Fruit fly (Drosophila melanogaster): ENCODE data around the gene CG31533.

CG31533 gene

dm6 chr3R:14122347-14122812, 34.9 kb downstream of the CG31533 start, which contains the start of the genes Abi and twf (continued):
- TF ChIP-seq CG7963 (GFP tag; IDR thresholded peaks at IDR 0.05; ENCODE audit: partially characterized antibody) (no peak), CG5245 (GFP tag; optimal IDR thresholded peaks at IDR 0.05) (peak; percentile 52), Poxn (GFP tag; IDR thresholded peaks at IDR 0.05) (no peak), gsb (GFP tag; IDR thresholded peaks at IDR 0.05) (no peak), CG30403 (GFP tag; optimal IDR thresholded peaks at IDR 0.05) (peak; percentile 90), CG12155 (GFP tag; optimal IDR thresholded peaks at IDR 0.05) (peak; percentile 80), Drgx (GFP tag; IDR thresholded peaks at IDR 0.05) (0 out of 2 replicates have a peak, but pooled peaks have one; percentile 19), Camta (GFP tag; optimal IDR thresholded peaks at IDR 0.05) (peak; percentile 64), jumu (GFP tag; optimal IDR thresholded peaks at IDR 0.05) (peak; percentile 51), CG16779 (GFP tag; IDR thresholded peaks at IDR 0.05) (0 out of 2 replicates have a peak, but pooled peaks have one; percentile 22), Ravus (GFP tag; IDR thresholded peaks at IDR 0.05) (no peak), CG10366 (GFP tag; IDR thresholded peaks at IDR 0.05) (peak; percentile 52), CG11247 (GFP tag; IDR thresholded peaks at IDR 0.05) (peak; percentile 61), CG10979 (tag; optimal IDR thresholded peaks at IDR 0.05) (peak; percentile 60), kah (GFP tag; optimal IDR thresholded peaks at IDR 0.05) (no peak), org-1 (GFP tag; optimal IDR thresholded peaks at IDR 0.05) (no peak), bigmax (GFP tag; optimal IDR thresholded peaks at IDR 0.05) (no peak), CG13424 (tag; optimal IDR thresholded peaks at IDR 0.05) (peak; percentile 67), Atf3 (GFP tag; optimal IDR thresholded peaks at IDR 0.05) (peak; percentile 43), CG13894 (tag; optimal IDR thresholded peaks at IDR 0.05) (peak; percentile 54), Ada2b (GFP tag; IDR thresholded peaks at IDR 0.05) (peak; percentile 35; the same call in 1 of the 2 replicates), CG6654 (GFP tag; optimal IDR thresholded peaks at IDR 0.05) (no peak), tgo (GFP tag; IDR thresholded peaks at IDR 0.05) (peak; percentile 67), CG9609 (GFP tag; optimal IDR thresholded peaks at IDR 0.05) (peak; percentile 45), sima (GFP tag; optimal IDR thresholded peaks at IDR 0.05) (no peak), CG6765 (GFP tag; optimal IDR thresholded peaks at IDR 0.05) (no peak), Chrac-16 (GFP tag; optimal IDR thresholded peaks at IDR 0.05) (peak; percentile 77), CG17361 (GFP tag; IDR thresholded peaks at IDR 0.05) (peak; percentile 76), dysf (GFP tag; IDR thresholded peaks at IDR 0.05) (peak; percentile 60; the same call in 2 of the 3 replicates), CG17328 (GFP tag; IDR thresholded peaks at IDR 0.05) (peak; percentile 66; the same call in 1 of the 2 replicates), CG11398 (GFP tag; optimal IDR thresholded peaks at IDR 0.05) (no peak), tx (GFP tag; optimal IDR thresholded peaks at IDR 0.05) (peak; percentile 60), Rx (GFP tag; IDR thresholded peaks at IDR 0.05) (0 out of 2 replicates have a peak, but pooled peaks have one; percentile 33), cas (GFP tag; IDR thresholded peaks at IDR 0.05) (no peak), CG10274 (GFP tag; optimal IDR thresholded peaks at IDR 0.05) (no peak), tup (GFP tag; optimal IDR thresholded peaks at IDR 0.05) (peak; percentile 46), luna (GFP tag; optimal IDR thresholded peaks at IDR 0.05) (no peak), bowl (GFP tag; IDR thresholded peaks at IDR 0.05) (no peak), CG17385 (GFP tag; optimal IDR thresholded peaks at IDR 0.05) (peak; percentile 62), Abd-B (GFP tag; optimal IDR thresholded peaks at IDR 0.05) (peak; percentile 49), CrebB (tag; optimal IDR thresholded peaks at IDR 0.05) (peak; percentile 8), ewg (GFP tag; optimal IDR thresholded peaks at IDR 0.05) (peak; percentile 50), cato (GFP tag; optimal IDR thresholded peaks at IDR 0.05; ENCODE audit: borderline replicate concordance) (peak; percentile 46), br (optimal IDR thresholded peaks at IDR 0.05) (no peak), otp (GFP tag; IDR thresholded peaks at IDR 0.05) (no peak), CG11723 (GFP tag; optimal IDR thresholded peaks at IDR 0.05) (no peak), CG3995 (GFP tag; optimal IDR thresholded peaks at IDR 0.05) (peak; percentile 61), dmrt99B (tag; optimal IDR thresholded peaks at IDR 0.05) (peak; percentile 49), HmgZ (tag; optimal IDR thresholded peaks at IDR 0.05) (peak; percentile 66), Optix (GFP tag; IDR thresholded peaks at IDR 0.05) (no peak), CG9215 (GFP tag; IDR thresholded peaks at IDR 0.05) (peak; percentile 71), phol (tag; optimal IDR thresholded peaks at IDR 0.05) (peak; percentile 77)

Data from whole organism, embryonic.